Worm (Caenorhabditis elegans) whole organism, late embryonic: ENCODE results near the gene F16G10.2.

Experiments
- C38D4.7 ChIP-seq: fragments of 200-800 bp; sonication (Bioruptor generic); optimal IDR thresholded peaks from 2 replicates; lab custom pipeline; 2018; ENCODE audit warnings: mild to moderate bottlenecking, missing genetic modification characterization, moderate library complexity, missing compliant biosample characterization
- elt-2 ChIP-seq: sonication (generic microtip); optimal IDR thresholded peaks from 2 replicates; lab custom pipeline; 2016; ENCODE audit warnings: missing genetic modification reagents, missing genetic modification characterization, missing compliant biosample characterization
- ets-4 ChIP-seq: sonication (generic microtip); optimal IDR thresholded peaks from 2 replicates; lab custom pipeline; 2016; ENCODE audit warnings: missing genetic modification characterization, missing compliant biosample characterization
- hlh-8 ChIP-seq: sonication (generic microtip); optimal IDR thresholded peaks from 2 replicates; lab custom pipeline; 2016; ENCODE audit warnings: missing genotype, missing genetic modification characterization, missing compliant biosample characterization
- lim-6 ChIP-seq: sonication (generic microtip); optimal IDR thresholded peaks from 2 replicates; lab custom pipeline; 2016; ENCODE audit warnings: missing genetic modification characterization, missing compliant biosample characterization
- nhr-232 ChIP-seq: sonication (generic microtip); optimal IDR thresholded peaks from 2 replicates; lab custom pipeline; 2016; ENCODE audit warnings: missing genetic modification characterization, missing compliant biosample characterization
- pha-2 ChIP-seq: sonication (generic microtip); optimal IDR thresholded peaks from 2 replicates; lab custom pipeline; 2017; ENCODE audit warnings: mild to moderate bottlenecking, missing genetic modification characterization, missing compliant biosample characterization
- pha-4 ChIP-seq: fragments of 150-350 bp; optimal IDR thresholded peaks from 2 replicates; lab custom pipeline; 2018; ENCODE audit warnings: missing biosample characterization, missing genetic modification reagents, missing genetic modification characterization
- pqm-1 ChIP-seq: sonication (generic microtip); optimal IDR thresholded peaks from 2 replicates; lab custom pipeline; 2016; ENCODE audit warnings: missing genetic modification characterization, missing compliant biosample characterization
- unc-55 ChIP-seq: sonication (generic microtip); optimal IDR thresholded peaks from 2 replicates; lab custom pipeline; 2017; ENCODE audit warnings: missing biosample characterization, missing genetic modification reagents, missing genetic modification characterization
- zip-5 ChIP-seq: sonication (generic microtip); optimal IDR thresholded peaks from 2 replicates; lab custom pipeline; 2016; ENCODE audit warnings: missing genetic modification characterization, missing compliant biosample characterization

DNA sequence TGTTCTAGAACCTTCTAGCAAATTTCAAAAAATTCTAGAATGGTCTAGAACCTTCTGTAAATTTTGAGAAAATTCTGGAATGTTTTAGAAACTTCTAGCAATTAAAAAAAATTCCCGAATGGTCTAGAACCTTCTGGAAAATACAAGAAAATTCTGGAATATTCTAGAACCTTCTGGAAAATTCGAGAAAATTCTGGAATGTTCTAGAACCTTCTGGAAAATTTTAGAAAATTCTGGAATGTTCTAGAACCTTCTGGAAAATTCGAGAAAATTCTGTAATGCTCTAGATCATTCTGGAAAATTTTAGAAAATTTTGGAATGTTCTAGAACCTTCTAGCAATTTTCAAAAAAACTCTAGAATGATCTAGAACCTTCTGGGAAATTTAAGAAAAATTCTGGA is 44.6 kb upstream of the F16G10.2 start:
- no peak for TF ChIP-seq hlh-8 (tag; lab: Kevin White, UChicago)
- no peak for TF ChIP-seq elt-2 (tag; lab: Kevin White, UChicago)
- no peak for TF ChIP-seq zip-5 (tag; lab: Kevin White, UChicago)
- TF ChIP-seq C38D4.7 (GFP tag; lab: Kevin White, UChicago): no peak
- no peak for TF ChIP-seq lim-6 (tag; lab: Kevin White, UChicago)
- TF ChIP-seq pqm-1 (tag; lab: Kevin White, UChicago): no peak
- no peak for TF ChIP-seq nhr-232 (tag; lab: Kevin White, UChicago)
- no peak for TF ChIP-seq ets-4 (tag; lab: Kevin White, UChicago)
- TF ChIP-seq pha-4 (tag; lab: Kevin White, UChicago): no peak
- TF ChIP-seq pha-2 (tag; lab: Kevin White, UChicago): no peak
- no peak for TF ChIP-seq unc-55
